Worm (Caenorhabditis elegans) whole organism, late embryonic: ENCODE results near the gene nhr-71.

Source experiments
- F13H6.1 ChIP-seq: sonication (generic microtip); optimal IDR thresholded peaks from 2 replicates; lab custom pipeline; 2016; ENCODE audit warnings: missing genetic modification characterization, missing compliant biosample characterization
- T23F11.4 ChIP-seq: fragments of 200-800 bp; sonication (Bioruptor generic); optimal IDR thresholded peaks from 2 replicates; lab custom pipeline; 2018; ENCODE audit warnings: mild to moderate bottlenecking, missing genetic modification characterization, missing compliant biosample characterization
- Y22D7AL.16 ChIP-seq: sonication (generic microtip); optimal IDR thresholded peaks from 2 replicates; lab custom pipeline; 2016; ENCODE audit warnings: missing genetic modification characterization, missing compliant biosample characterization
- ceh-2 ChIP-seq: sonication (generic microtip); optimal IDR thresholded peaks from 2 replicates; lab custom pipeline; 2016; ENCODE audit warnings: missing genotype, missing genetic modification characterization, missing compliant biosample characterization
- ceh-22 ChIP-seq: sonication (generic microtip); optimal IDR thresholded peaks from 2 replicates; lab custom pipeline; 2017; ENCODE audit warnings: missing biosample characterization, missing genetic modification characterization
- ceh-30 ChIP-seq: fragments of 150-350 bp; optimal IDR thresholded peaks from 2 replicates; lab custom pipeline; 2014; ENCODE audit warnings: missing biosample characterization, missing genetic modification characterization
- ceh-31 ChIP-seq: sonication (generic microtip); optimal IDR thresholded peaks from 2 replicates; lab custom pipeline; 2016; ENCODE audit warnings: missing genetic modification characterization, missing compliant biosample characterization
- ceh-34 ChIP-seq: sonication (generic microtip); optimal IDR thresholded peaks from 2 replicates; lab custom pipeline; 2016; ENCODE audit warnings: mild to moderate bottlenecking, missing genetic modification characterization, missing compliant biosample characterization
- ceh-48 ChIP-seq: sonication (generic microtip); optimal IDR thresholded peaks from 2 replicates; lab custom pipeline; 2016; ENCODE audit warnings: missing genetic modification characterization, inconsistent platforms, missing compliant biosample characterization
- ceh-6 ChIP-seq: fragments of 200-800 bp; sonication (Bioruptor generic); optimal IDR thresholded peaks from 2 replicates; lab custom pipeline; 2018; ENCODE audit warnings: mild to moderate bottlenecking, missing genetic modification characterization, missing compliant biosample characterization
- che-1 ChIP-seq: sonication (generic microtip); optimal IDR thresholded peaks from 2 replicates; lab custom pipeline; 2016; ENCODE audit warnings: mild to moderate bottlenecking, missing genetic modification characterization, missing compliant biosample characterization
- dmd-4 ChIP-seq: sonication (generic microtip); optimal IDR thresholded peaks from 2 replicates; lab custom pipeline; 2016; ENCODE audit warnings: borderline replicate concordance, missing genetic modification characterization, missing compliant biosample characterization
- dve-1 ChIP-seq: sonication (generic microtip); optimal IDR thresholded peaks from 2 replicates; lab custom pipeline; 2017; ENCODE audit warnings: antibody characterized with exemption, mild to moderate bottlenecking, missing genetic modification characterization, missing compliant biosample characterization
- elt-2 ChIP-seq: sonication (generic microtip); optimal IDR thresholded peaks from 2 replicates; lab custom pipeline; 2016; ENCODE audit warnings: missing genetic modification reagents, missing genetic modification characterization, missing compliant biosample characterization
- ets-4 ChIP-seq: sonication (generic microtip); optimal IDR thresholded peaks from 2 replicates; lab custom pipeline; 2016; ENCODE audit warnings: missing genetic modification characterization, missing compliant biosample characterization
- eyg-1 ChIP-seq: sonication (generic microtip); optimal IDR thresholded peaks from 2 replicates; lab custom pipeline; 2016; ENCODE audit warnings: missing genotype, missing genetic modification characterization, missing compliant biosample characterization
- fax-1 ChIP-seq: sonication (generic microtip); optimal IDR thresholded peaks from 2 replicates; lab custom pipeline; 2016; ENCODE audit warnings: missing genotype, missing genetic modification characterization, missing compliant biosample characterization
- gmeb-2 ChIP-seq: sonication (generic microtip); optimal IDR thresholded peaks from 2 replicates; lab custom pipeline; 2016; ENCODE audit warnings: missing genetic modification characterization, inconsistent platforms, missing compliant biosample characterization
- hlh-13 ChIP-seq: fragments of 200-800 bp; sonication (Bioruptor generic); optimal IDR thresholded peaks from 2 replicates; lab custom pipeline; 2018; ENCODE audit warnings: mild to moderate bottlenecking, missing genetic modification characterization, missing compliant biosample characterization
- hlh-15 ChIP-seq: sonication (generic microtip); optimal IDR thresholded peaks from 2 replicates; lab custom pipeline; 2016; ENCODE audit warnings: missing genetic modification characterization, missing compliant biosample characterization
- hlh-30 ChIP-seq: sonication (generic microtip); optimal IDR thresholded peaks from 2 replicates; lab custom pipeline; 2017; ENCODE audit warnings: antibody characterized with exemption, missing genetic modification characterization, missing compliant biosample characterization; ENCODE audit not compliant: insufficient read depth
- lim-6 ChIP-seq: sonication (generic microtip); optimal IDR thresholded peaks from 2 replicates; lab custom pipeline; 2016; ENCODE audit warnings: missing genetic modification characterization, missing compliant biosample characterization
- lin-11 ChIP-seq: fragments of 200-800 bp; sonication (Bioruptor generic); optimal IDR thresholded peaks from 2 replicates; lab custom pipeline; 2018; ENCODE audit warnings: mild to moderate bottlenecking, missing genetic modification characterization, missing compliant biosample characterization
- madf-2 ChIP-seq: sonication (generic microtip); optimal IDR thresholded peaks from 2 replicates; lab custom pipeline; 2017; ENCODE audit warnings: missing genetic modification characterization, missing compliant biosample characterization
- mec-3 ChIP-seq: sonication (generic microtip); optimal IDR thresholded peaks from 2 replicates; lab custom pipeline; 2016; ENCODE audit warnings: borderline replicate concordance, missing genetic modification characterization, missing compliant biosample characterization
- nhr-11 ChIP-seq: fragments of 150-350 bp; optimal IDR thresholded peaks from 2 replicates; lab custom pipeline; 2014; ENCODE audit warnings: missing biosample characterization, missing genetic modification characterization
- nhr-232 ChIP-seq: sonication (generic microtip); optimal IDR thresholded peaks from 2 replicates; lab custom pipeline; 2016; ENCODE audit warnings: missing genetic modification characterization, missing compliant biosample characterization
- npax-4 ChIP-seq: sonication (generic microtip); optimal IDR thresholded peaks from 2 replicates; lab custom pipeline; 2016; ENCODE audit warnings: missing genetic modification characterization, missing compliant biosample characterization
- odd-2 ChIP-seq: sonication (generic microtip); optimal IDR thresholded peaks from 2 replicates; lab custom pipeline; 2017; ENCODE audit warnings: antibody characterized with exemption, mild to moderate bottlenecking, missing genetic modification characterization, missing compliant biosample characterization
- pag-3 ChIP-seq: sonication (generic microtip); optimal IDR thresholded peaks from 2 replicates; lab custom pipeline; 2016; ENCODE audit warnings: missing compliant biosample characterization, missing genetic modification characterization, borderline replicate concordance
- pax-1 ChIP-seq: fragments of 150-350 bp; optimal IDR thresholded peaks from 2 replicates; lab custom pipeline; 2014; ENCODE audit warnings: missing biosample characterization, missing genetic modification characterization
- pha-2 ChIP-seq: sonication (generic microtip); optimal IDR thresholded peaks from 2 replicates; lab custom pipeline; 2017; ENCODE audit warnings: mild to moderate bottlenecking, missing genetic modification characterization, missing compliant biosample characterization
- pha-4 ChIP-seq: fragments of 150-350 bp; optimal IDR thresholded peaks from 2 replicates; lab custom pipeline; 2018; ENCODE audit warnings: missing biosample characterization, missing genetic modification reagents, missing genetic modification characterization
- pqm-1 ChIP-seq: sonication (generic microtip); optimal IDR thresholded peaks from 2 replicates; lab custom pipeline; 2016; ENCODE audit warnings: missing genetic modification characterization, missing compliant biosample characterization
- pros-1 ChIP-seq: fragments of 150-350 bp; optimal IDR thresholded peaks from 2 replicates; lab custom pipeline; 2014; ENCODE audit warnings: missing biosample characterization, missing genetic modification reagents, missing genetic modification characterization
- ref-2 ChIP-seq: sonication (generic microtip); optimal IDR thresholded peaks from 2 replicates; lab custom pipeline; 2016; ENCODE audit warnings: missing genetic modification characterization, missing compliant biosample characterization
- rnt-1 ChIP-seq: sonication (generic microtip); optimal IDR thresholded peaks from 2 replicates; lab custom pipeline; 2016; ENCODE audit warnings: missing genetic modification characterization, missing compliant biosample characterization
- sdc-2 ChIP-seq: sonication (generic microtip); optimal IDR thresholded peaks from 2 replicates; lab custom pipeline; 2016; ENCODE audit warnings: missing genotype, missing genetic modification characterization, missing compliant biosample characterization
- sox-4 ChIP-seq: sonication (generic microtip); optimal IDR thresholded peaks from 2 replicates; lab custom pipeline; 2017; ENCODE audit warnings: mild to moderate bottlenecking, missing genetic modification characterization, inconsistent platforms, missing compliant biosample characterization
- syd-9 ChIP-seq: sonication (generic microtip); optimal IDR thresholded peaks from 2 replicates; lab custom pipeline; 2016; ENCODE audit warnings: mild to moderate bottlenecking, missing genetic modification characterization, moderate library complexity, missing compliant biosample characterization
- tbx-2 ChIP-seq: sonication (generic microtip); optimal IDR thresholded peaks from 2 replicates; lab custom pipeline; 2016; ENCODE audit warnings: missing genetic modification characterization, missing compliant biosample characterization
- ttx-3 ChIP-seq: sonication (generic microtip); optimal IDR thresholded peaks from 2 replicates; lab custom pipeline; 2016; ENCODE audit warnings: missing genetic modification reagents, missing genetic modification characterization, missing compliant biosample characterization
- unc-3 ChIP-seq, 2 experiments: fragments of 200-800 bp in 1 of 2; sonication (Bioruptor generic) in 1 of 2; sonication (generic microtip) in 1 of 2; conservative IDR thresholded peaks in 1 of 2; optimal IDR thresholded peaks in 1 of 2; 2 replicates each; pipeline versions ENCODE4 v1.3.6 to Lab custom; 2016 to 2022; ENCODE audit warnings: missing compliant biosample characterization in 2 of 2, missing genetic modification characterization in 2 of 2, missing genetic modification reagents in 1 of 2
- unc-86 ChIP-seq: sonication (generic microtip); optimal IDR thresholded peaks from 2 replicates; lab custom pipeline; 2016; ENCODE audit warnings: missing genetic modification characterization, missing compliant biosample characterization
- zip-5 ChIP-seq: sonication (generic microtip); optimal IDR thresholded peaks from 2 replicates; lab custom pipeline; 2016; ENCODE audit warnings: missing genetic modification characterization, missing compliant biosample characterization

Gene nhr-71

DNA sequence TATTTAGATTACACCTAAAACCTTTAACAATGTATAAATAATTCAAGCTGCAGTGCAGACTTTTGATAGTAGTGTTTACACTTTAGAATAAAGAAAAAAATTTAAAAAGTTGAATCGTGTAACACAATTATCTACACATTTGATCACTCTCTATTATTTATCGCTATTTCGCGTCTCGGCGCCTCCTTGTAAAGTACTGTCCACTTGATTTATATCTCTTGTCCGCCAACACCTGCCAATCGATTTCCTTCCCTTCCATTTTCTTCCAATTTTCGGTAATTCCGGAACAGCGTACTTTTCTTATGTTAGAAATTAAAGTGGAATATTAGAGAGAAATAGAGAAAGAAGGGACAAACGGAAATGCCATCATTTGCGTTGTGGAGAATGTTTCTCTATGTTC is 1.6 kb upstream of the nhr-71 start:
- no peak for TF ChIP-seq ets-4 (tag; lab: Kevin White, UChicago)
- TF ChIP-seq ceh-31 (tag; lab: Kevin White, UChicago): no peak
- no peak for TF ChIP-seq Y22D7AL.16 (tag; lab: Kevin White, UChicago)
- no peak for TF ChIP-seq eyg-1 (tag; lab: Kevin White, UChicago)
- no peak for TF ChIP-seq madf-2 (tag; lab: Kevin White, UChicago)
- TF ChIP-seq ceh-30 (tag; lab: Kevin White, UChicago): no peak
- no peak for TF ChIP-seq zip-5 (tag; lab: Kevin White, UChicago)
- no peak for TF ChIP-seq unc-3 (GFP tag; conservative IDR thresholded peaks at IDR 0.05; lab: Robert Waterston, UW)
- TF ChIP-seq unc-3 (tag; optimal IDR thresholded peaks at IDR 0.05; lab: Kevin White, UChicago): no peak
- TF ChIP-seq nhr-232: no peak
- TF ChIP-seq pros-1: no peak
- no peak for TF ChIP-seq ref-2 (tag; lab: Kevin White, UChicago)
- no peak for TF ChIP-seq nhr-11 (tag; lab: Kevin White, UChicago)
- no peak for TF ChIP-seq ceh-2 (tag; lab: Kevin White, UChicago)
- TF ChIP-seq odd-2: no peak
- no peak for TF ChIP-seq T23F11.4 (GFP tag; lab: Kevin White, UChicago)
- TF ChIP-seq pax-1 (tag; lab: Kevin White, UChicago): no peak
- no peak for TF ChIP-seq ceh-48

DNA sequence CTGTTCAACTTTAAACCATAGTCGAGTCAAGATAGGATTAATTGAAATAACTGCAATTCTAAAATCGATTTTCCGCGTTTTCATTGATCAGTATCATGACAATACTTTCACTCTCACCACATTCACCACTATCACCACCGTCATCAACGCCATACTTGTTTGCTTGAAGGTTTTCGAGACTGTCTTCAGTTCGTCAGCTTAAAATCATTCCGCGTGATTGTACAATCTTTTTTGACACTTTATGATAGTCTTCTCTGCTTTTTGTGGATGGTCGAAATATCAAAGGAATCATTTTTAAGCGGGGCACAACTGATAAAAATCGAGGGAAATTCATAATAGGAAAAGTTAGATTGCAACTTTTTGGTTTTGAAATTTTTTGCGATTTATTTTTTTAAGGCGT is 884 bp upstream of the nhr-71 start:
- TF ChIP-seq zip-5 (tag; lab: Kevin White, UChicago) (no peak), syd-9 (tag; lab: Kevin White, UChicago) (no peak), npax-4 (tag; lab: Kevin White, UChicago) (no peak), pqm-1 (tag; lab: Kevin White, UChicago) (no peak), ceh-6 (GFP tag; lab: Kevin White, UChicago) (no peak), dve-1 (tag; lab: Kevin White, UChicago) (no peak), rnt-1 (no peak), dmd-4 (tag; lab: Kevin White, UChicago) (no peak), ceh-22 (tag; lab: Kevin White, UChicago) (no peak), ttx-3 (tag; lab: Kevin White, UChicago) (no peak), T23F11.4 (GFP tag; lab: Kevin White, UChicago) (no peak), hlh-13 (no peak), fax-1 (no peak), che-1 (tag; lab: Kevin White, UChicago) (no peak), hlh-15 (no peak), lin-11 (tag; lab: Kevin White, UChicago) (no peak), mec-3 (tag; lab: Kevin White, UChicago) (no peak)

DNA sequence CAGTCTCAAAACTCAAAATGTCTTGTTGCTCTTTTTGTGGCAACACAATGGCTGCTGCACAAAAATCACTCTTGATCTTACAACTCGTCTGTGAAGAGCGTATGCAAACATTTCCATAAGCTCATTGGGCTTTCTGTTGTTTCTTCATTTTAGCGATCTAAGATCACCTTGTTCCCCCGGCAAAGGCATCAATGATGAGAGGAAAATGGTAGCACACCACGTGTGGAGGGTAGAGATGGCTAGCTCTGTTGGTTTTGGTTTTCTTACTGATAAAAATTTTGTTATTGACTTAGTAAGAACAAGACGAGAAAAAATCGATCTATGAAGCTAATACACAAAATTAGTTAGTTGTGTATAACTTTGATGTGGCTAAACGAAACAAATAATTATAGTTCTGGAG is 882 bp downstream of the nhr-71 start:
- TF ChIP-seq elt-2 (tag; lab: Kevin White, UChicago) (no peak), hlh-30 (no peak), pros-1 (no peak), ceh-2 (tag; lab: Kevin White, UChicago) (no peak), odd-2 (no peak), sdc-2 (no peak), pag-3 (tag; lab: Kevin White, UChicago) (no peak), lim-6 (no peak), unc-86 (tag; lab: Kevin White, UChicago) (no peak), gmeb-2 (tag; lab: Kevin White, UChicago) (no peak), ceh-34 (tag; lab: Kevin White, UChicago) (no peak), sox-4 (no peak), eyg-1 (tag; lab: Kevin White, UChicago) (no peak), fax-1 (no peak), unc-3 (GFP tag; conservative IDR thresholded peaks at IDR 0.05; lab: Robert Waterston, UW) (no peak), unc-3 (tag; optimal IDR thresholded peaks at IDR 0.05; lab: Kevin White, UChicago) (no peak), pha-2 (no peak), tbx-2 (no peak), pha-4 (no peak), F13H6.1 (no peak)
